Fruit fly (Drosophila melanogaster) whole organism, embryonic: ENCODE data around the gene Polr2D.

Experiments
- Adf1 ChIP-seq: fragments of 200-800 bp; sonication (Bioruptor generic); IDR thresholded peaks from 2 replicates; pipeline ENCODE4 v1.3.6; 2022; ENCODE audit warnings: missing biosample characterization, missing genetic modification characterization
- Aef1 ChIP-seq: fragments of 200-800 bp; sonication (Bioruptor generic); IDR thresholded peaks from 3 replicates; pipeline ENCODE4 v1.3.6; 2022; ENCODE audit warnings: missing biosample characterization, missing genetic modification characterization
- CG10147 ChIP-seq: fragments of 200-800 bp; sonication (Bioruptor generic); optimal IDR thresholded peaks from 2 replicates; lab custom pipeline; 2019; ENCODE audit warnings: missing biosample characterization, mild to moderate bottlenecking, missing genetic modification characterization, moderate library complexity
- CG10462 ChIP-seq: fragments of 200-800 bp; sonication (Bioruptor generic); optimal IDR thresholded peaks from 2 replicates; lab custom pipeline; 2016; ENCODE audit warnings: missing biosample characterization, missing genetic modification characterization
- CG10543 ChIP-seq: fragments of 200-800 bp; sonication (Bioruptor generic); optimal IDR thresholded peaks from 3 replicates; lab custom pipeline; 2017; ENCODE audit warnings: missing biosample characterization, mild to moderate bottlenecking, missing genetic modification characterization, moderate library complexity
- CG11085 ChIP-seq: fragments of 200-800 bp; sonication (Bioruptor generic); IDR thresholded peaks from 2 replicates; pipeline ENCODE4 v1.3.6; 2022; ENCODE audit warnings: missing biosample characterization, missing genetic modification characterization
- CG11093 ChIP-seq: fragments of 200-800 bp; sonication (Bioruptor generic); IDR thresholded peaks from 3 replicates; pipeline ENCODE4 v1.3.6; 2022; ENCODE audit warnings: missing biosample characterization, missing genetic modification characterization
- CG12659 ChIP-seq: fragments of 200-800 bp; sonication (Bioruptor generic); optimal IDR thresholded peaks from 3 replicates; lab custom pipeline; 2017; ENCODE audit warnings: mild to moderate bottlenecking, missing biosample characterization, missing genetic modification reagents, missing genetic modification characterization
- CG14965 ChIP-seq: fragments of 200-800 bp; sonication (Bioruptor generic); optimal IDR thresholded peaks from 2 replicates; lab custom pipeline; 2016; ENCODE audit warnings: missing biosample characterization, missing genetic modification characterization, borderline replicate concordance
- CG15514 ChIP-seq: fragments of 200-800 bp; sonication (Bioruptor generic); optimal IDR thresholded peaks from 3 replicates; lab custom pipeline; 2017; ENCODE audit warnings: missing biosample characterization, missing genetic modification characterization, mild to moderate bottlenecking, moderate library complexity, missing genetic modification reagents
- CG1602 ChIP-seq: fragments of 200-800 bp; sonication (Bioruptor generic); optimal IDR thresholded peaks from 3 replicates; lab custom pipeline; 2016; ENCODE audit warnings: missing biosample characterization, missing genetic modification characterization
- CG17361 ChIP-seq: fragments of 200-800 bp; sonication (Bioruptor generic); IDR thresholded peaks from 3 replicates; pipeline ENCODE4 v1.3.6; 2022; ENCODE audit warnings: missing biosample characterization, missing genetic modification characterization
- CG17829 ChIP-seq: fragments of 200-800 bp; optimal IDR thresholded peaks from 2 replicates; lab custom pipeline; 2019; ENCODE audit warnings: missing biosample characterization, mild to moderate bottlenecking, missing genetic modification characterization, moderate library complexity
- CG2202 ChIP-seq: fragments of 200-800 bp; sonication (Bioruptor generic); optimal IDR thresholded peaks from 2 replicates; lab custom pipeline; 2018; ENCODE audit warnings: missing biosample characterization, mild to moderate bottlenecking, missing genetic modification characterization
- CG30020 ChIP-seq: fragments of 200-800 bp; optimal IDR thresholded peaks from 2 replicates; lab custom pipeline; 2019; ENCODE audit warnings: missing biosample characterization, mild to moderate bottlenecking, missing genetic modification characterization, moderate library complexity
- CG42726 ChIP-seq: fragments of 200-800 bp; sonication (Bioruptor generic); IDR thresholded peaks from 2 replicates; pipeline ENCODE4 v1.3.6; 2022; ENCODE audit warnings: missing biosample characterization, missing genetic modification characterization; ENCODE audit not compliant: partially characterized antibody
- CG4360 ChIP-seq: fragments of 200-800 bp; sonication (Bioruptor generic); IDR thresholded peaks from 2 replicates; pipeline ENCODE4 v1.3.6; 2022; ENCODE audit warnings: missing biosample characterization, missing genetic modification characterization
- CG4707 ChIP-seq: fragments of 200-800 bp; sonication (Bioruptor generic); optimal IDR thresholded peaks from 2 replicates; lab custom pipeline; 2018; ENCODE audit warnings: missing biosample characterization, mild to moderate bottlenecking, missing genetic modification characterization, moderate library complexity
- CG5180 ChIP-seq: fragments of 200-800 bp; sonication (Bioruptor generic); optimal IDR thresholded peaks from 3 replicates; lab custom pipeline; 2017; ENCODE audit warnings: missing biosample characterization, missing genetic modification characterization, mild to moderate bottlenecking, moderate library complexity, missing genetic modification reagents
- CG6254 ChIP-seq: fragments of 200-800 bp; sonication (Bioruptor generic); optimal IDR thresholded peaks from 3 replicates; lab custom pipeline; 2017; ENCODE audit warnings: mild to moderate bottlenecking, missing biosample characterization, missing genetic modification reagents, missing genetic modification characterization
- CG8281 ChIP-seq: fragments of 200-800 bp; sonication (Bioruptor generic); optimal IDR thresholded peaks from 2 replicates; lab custom pipeline; 2018; ENCODE audit warnings: missing biosample characterization, mild to moderate bottlenecking, missing genetic modification characterization, moderate library complexity
- CG8388 ChIP-seq: fragments of 200-800 bp; sonication (Bioruptor generic); optimal IDR thresholded peaks from 2 replicates; lab custom pipeline; 2019; ENCODE audit warnings: missing biosample characterization, mild to moderate bottlenecking, missing genetic modification characterization, moderate library complexity
- CTCF ChIP-seq: fragments of 200-800 bp; sonication (Bioruptor generic); optimal IDR thresholded peaks from 2 replicates; lab custom pipeline; 2017; ENCODE audit warnings: missing biosample characterization, mild to moderate bottlenecking, missing genetic modification characterization, moderate library complexity
- Deaf1 ChIP-seq: fragments of 200-800 bp; optimal IDR thresholded peaks from 3 replicates; lab custom pipeline; 2019; ENCODE audit warnings: missing biosample characterization, mild to moderate bottlenecking, missing genetic modification characterization, moderate library complexity
- Ets65A ChIP-seq: fragments of 200-800 bp; sonication (Bioruptor generic); peaks from one replicate; lab custom pipeline; 2016; ENCODE audit warnings: missing biosample characterization, missing genetic modification characterization
- HLH54F ChIP-seq: fragments of 200-800 bp; sonication (Bioruptor generic); optimal IDR thresholded peaks from 3 replicates; lab custom pipeline; 2016; ENCODE audit warnings: missing biosample characterization, missing genetic modification characterization
- Hey ChIP-seq: fragments of 200-800 bp; sonication (Bioruptor generic); optimal IDR thresholded peaks from 3 replicates; lab custom pipeline; 2018; ENCODE audit warnings: missing biosample characterization, mild to moderate bottlenecking, missing genetic modification characterization
- Mad ChIP-seq: fragments of 200-800 bp; sonication (Bioruptor generic); optimal IDR thresholded peaks from 2 replicates; lab custom pipeline; 2016; ENCODE audit warnings: missing biosample characterization, missing genetic modification characterization
- NK7.1 ChIP-seq: fragments of 200-800 bp; sonication (Bioruptor generic); optimal IDR thresholded peaks from 3 replicates; lab custom pipeline; 2016; ENCODE audit warnings: missing biosample characterization, missing genetic modification characterization
- Nf-YC ChIP-seq: fragments of 200-800 bp; optimal IDR thresholded peaks from 3 replicates; lab custom pipeline; 2019; ENCODE audit warnings: missing biosample characterization, mild to moderate bottlenecking, missing genetic modification characterization, moderate library complexity
- NfI ChIP-seq: fragments of 200-800 bp; sonication (Bioruptor generic); optimal IDR thresholded peaks from 3 replicates; lab custom pipeline; 2018; ENCODE audit warnings: missing biosample characterization, mild to moderate bottlenecking, missing genetic modification characterization, moderate library complexity
- Ssrp ChIP-seq: fragments of 200-800 bp; sonication (Bioruptor generic); optimal IDR thresholded peaks from 2 replicates; lab custom pipeline; 2018; ENCODE audit warnings: missing biosample characterization, mild to moderate bottlenecking, missing genetic modification characterization, moderate library complexity
- Xbp1 ChIP-seq: fragments of 200-800 bp; sonication (Bioruptor generic); optimal IDR thresholded peaks from 3 replicates; lab custom pipeline; 2016; ENCODE audit warnings: missing biosample characterization, mild to moderate bottlenecking, missing genetic modification characterization
- Xrp1 ChIP-seq: fragments of 200-800 bp; sonication (Bioruptor generic); IDR thresholded peaks from 2 replicates; pipeline ENCODE4 v1.3.6; 2022; ENCODE audit warnings: missing biosample characterization, missing genetic modification characterization
- bab2 ChIP-seq: fragments of 200-800 bp; sonication (Bioruptor generic); optimal IDR thresholded peaks from 2 replicates; lab custom pipeline; 2016; ENCODE audit warnings: missing biosample characterization, missing genetic modification characterization
- br ChIP-seq: fragments of >200 bp; optimal IDR thresholded peaks from 2 replicates; lab custom pipeline; 2017
- chinmo ChIP-seq: fragments of 200-800 bp; sonication (Bioruptor generic); IDR thresholded peaks from 4 replicates; pipeline ENCODE4 v1.3.6; 2022; ENCODE audit warnings: missing biosample characterization, missing genetic modification characterization; ENCODE audit not compliant: partially characterized antibody
- eve ChIP-seq, 2 experiments: fragments of >200 bp; optimal IDR thresholded peaks; 2 replicates each; lab custom pipeline; 2017; ENCODE audit warnings: missing biosample characterization in 2 of 2, missing genetic modification characterization in 2 of 2
- ewg ChIP-seq: fragments of 200-800 bp; sonication (Bioruptor generic); optimal IDR thresholded peaks from 3 replicates; lab custom pipeline; 2017; ENCODE audit warnings: mild to moderate bottlenecking, missing biosample characterization, missing genetic modification reagents, missing genetic modification characterization
- fd3F ChIP-seq: fragments of 200-800 bp; sonication (Bioruptor generic); optimal IDR thresholded peaks from 2 replicates; lab custom pipeline; 2018; ENCODE audit warnings: missing biosample characterization, mild to moderate bottlenecking, missing genetic modification characterization, moderate library complexity
- gcm ChIP-seq: fragments of 200-800 bp; sonication (Bioruptor generic); optimal IDR thresholded peaks from 2 replicates; lab custom pipeline; 2019; ENCODE audit warnings: missing biosample characterization, mild to moderate bottlenecking, missing genetic modification characterization, moderate library complexity
- ham ChIP-seq: fragments of 200-800 bp; sonication (Bioruptor generic); IDR thresholded peaks from 2 replicates; pipeline ENCODE4 v1.3.6; 2022; ENCODE audit warnings: missing biosample characterization, missing genetic modification characterization
- jigr1 ChIP-seq: fragments of 200-800 bp; sonication (Bioruptor generic); IDR thresholded peaks from 3 replicates; pipeline ENCODE4 v1.3.6; 2022; ENCODE audit warnings: missing biosample characterization, missing genetic modification characterization
- ken ChIP-seq: fragments of 200-800 bp; sonication (Bioruptor generic); IDR thresholded peaks from 3 replicates; pipeline ENCODE4 v1.3.6; 2022; ENCODE audit warnings: missing biosample characterization, missing genetic modification characterization
- lmd ChIP-seq: fragments of 200-800 bp; sonication (Bioruptor generic); IDR thresholded peaks from 2 replicates; pipeline ENCODE4 v1.3.6; 2022; ENCODE audit warnings: missing biosample characterization, missing genetic modification characterization
- pb ChIP-seq: fragments of 200-800 bp; sonication (Bioruptor generic); optimal IDR thresholded peaks from 3 replicates; lab custom pipeline; 2016; ENCODE audit warnings: missing biosample characterization, missing genetic modification characterization
- seq ChIP-seq: fragments of 200-800 bp; sonication (Bioruptor generic); IDR thresholded peaks from 2 replicates; pipeline ENCODE4 v1.3.6; 2022; ENCODE audit warnings: missing biosample characterization, missing genetic modification characterization
- sima ChIP-seq: fragments of 200-800 bp; sonication (Bioruptor generic); optimal IDR thresholded peaks from 2 replicates; lab custom pipeline; 2016; ENCODE audit warnings: missing biosample characterization, missing genetic modification characterization
- slou ChIP-seq: fragments of 200-800 bp; sonication (Bioruptor generic); optimal IDR thresholded peaks from 3 replicates; lab custom pipeline; 2016; ENCODE audit warnings: missing biosample characterization, missing genetic modification characterization
- sna ChIP-seq: fragments of 200-800 bp; sonication (Bioruptor generic); IDR thresholded peaks from 2 replicates; pipeline ENCODE4 v1.3.6; 2022; ENCODE audit warnings: missing biosample characterization, missing genetic modification characterization; ENCODE audit not compliant: partially characterized antibody
- tap ChIP-seq: fragments of 200-800 bp; optimal IDR thresholded peaks from 3 replicates; lab custom pipeline; 2019; ENCODE audit warnings: missing biosample characterization, mild to moderate bottlenecking, missing genetic modification characterization, moderate library complexity
- wdn ChIP-seq: fragments of 200-800 bp; sonication (Bioruptor generic); IDR thresholded peaks from 2 replicates; pipeline ENCODE4 v1.3.6; 2022; ENCODE audit warnings: missing biosample characterization, missing genetic modification characterization

The Polr2D gene

dm6 chr3R:18269744-18270348 is 14.6 kb upstream of the Polr2D start:
- TF ChIP-seq pb (GFP tag; lab: Kevin White, UChicago) (no peak), ewg (GFP tag; lab: Kevin White, UChicago) (peak; percentile 96), CG30020 (tag; lab: Kevin White, UChicago) (no peak), CG11093 (no peak), CG17361 (no peak), Ets65A (GFP tag; lab: Kevin White, UChicago) (peak; percentile 92), Hey (tag; lab: Kevin White, UChicago) (no peak), Mad (no peak), Xrp1 (GFP tag; lab: Robert Waterston, UW) (no peak), CG8281 (tag; lab: Kevin White, UChicago) (no peak), jigr1 (GFP tag; lab: Robert Waterston, UW) (no peak), CG6254 (GFP tag; lab: Kevin White, UChicago) (no peak), slou (GFP tag; lab: Kevin White, UChicago) (no peak), sna (0 out of 2 replicates have a peak, but pooled peaks have one; percentile 27), CG14965 (GFP tag; lab: Kevin White, UChicago) (no peak), tap (no peak), CG8388 (GFP tag; lab: Kevin White, UChicago) (no peak), ken (GFP tag; lab: Robert Waterston, UW) (no peak), wdn (GFP tag; lab: Robert Waterston, UW) (no peak), seq (GFP tag; lab: Robert Waterston, UW) (peak; percentile 71; the same call in 1 of the 2 replicates), lmd (GFP tag; lab: Robert Waterston, UW) (no peak), CG1602 (GFP tag; lab: Kevin White, UChicago) (no peak), CG5180 (no peak), gcm (GFP tag; lab: Kevin White, UChicago) (no peak), NK7.1 (GFP tag; lab: Kevin White, UChicago) (no peak), HLH54F (GFP tag; lab: Kevin White, UChicago) (no peak), Xbp1 (no peak), Adf1 (peak; percentile 67), CG11085 (GFP tag; lab: Robert Waterston, UW) (no peak), CG15514 (no peak), chinmo (GFP tag; lab: Robert Waterston, UW) (no peak), CG4360 (GFP tag; lab: Robert Waterston, UW) (peak; percentile 91), CG12659 (GFP tag; lab: Kevin White, UChicago) (no peak), Deaf1 (peak; percentile 42), Ssrp (no peak), CG2202 (no peak), Aef1 (GFP tag; lab: Robert Waterston, UW) (no peak), ham (no peak), bab2 (no peak), CG42726 (no peak), NfI (GFP tag; lab: Kevin White, UChicago) (no peak), CTCF (no peak), CG10543 (GFP tag; lab: Kevin White, UChicago) (no peak), CG4707 (no peak), sima (no peak), Nf-YC (peak; percentile 90), CG17829 (no peak), CG10147 (GFP tag; lab: Kevin White, UChicago) (no peak), fd3F (GFP tag; lab: Kevin White, UChicago) (no peak), CG10462 (GFP tag; lab: Kevin White, UChicago) (no peak), eve (GFP tag; optimal IDR thresholded peaks at IDR 0.05; lab: Kevin White, UChicago) (no peak), br (no peak)
